Fruit fly (Drosophila melanogaster): ENCODE results near the gene Sp212.

- no peak for TF ChIP-seq Hr39 (GFP tag; optimal IDR thresholded peaks at IDR 0.05)
- no peak for TF ChIP-seq CG10631 (GFP tag; optimal IDR thresholded peaks at IDR 0.05)
- TF ChIP-seq Lpt (GFP tag; optimal IDR thresholded peaks at IDR 0.05): no peak
- no peak for TF ChIP-seq fkh (GFP tag; optimal IDR thresholded peaks at IDR 0.05)
- no peak for TF ChIP-seq CG11902 (GFP tag; optimal IDR thresholded peaks at IDR 0.05)
- no peak for TF ChIP-seq fd59A (GFP tag; optimal IDR thresholded peaks at IDR 0.05)
- no peak for TF ChIP-seq acj6 (GFP tag; optimal IDR thresholded peaks at IDR 0.05)
- TF ChIP-seq OdsH (GFP tag; optimal IDR thresholded peaks at IDR 0.05): no peak
- no peak for TF ChIP-seq Sox102F (GFP tag; optimal IDR thresholded peaks at IDR 0.05)
- no peak for TF ChIP-seq CG10669 (GFP tag; optimal IDR thresholded peaks at IDR 0.05)
- no peak for TF ChIP-seq ss (GFP tag; optimal IDR thresholded peaks at IDR 0.05)
- TF ChIP-seq Eip78C (GFP tag): no peak
Observed at dm6 chr3R:14220105-14220504, 3.9 kb downstream of the Sp212 start, which contains the start of gene CG31326.
